Fruit fly (Drosophila melanogaster): ENCODE measurements around the gene Fgop2.

The Fgop2 gene

DNA sequence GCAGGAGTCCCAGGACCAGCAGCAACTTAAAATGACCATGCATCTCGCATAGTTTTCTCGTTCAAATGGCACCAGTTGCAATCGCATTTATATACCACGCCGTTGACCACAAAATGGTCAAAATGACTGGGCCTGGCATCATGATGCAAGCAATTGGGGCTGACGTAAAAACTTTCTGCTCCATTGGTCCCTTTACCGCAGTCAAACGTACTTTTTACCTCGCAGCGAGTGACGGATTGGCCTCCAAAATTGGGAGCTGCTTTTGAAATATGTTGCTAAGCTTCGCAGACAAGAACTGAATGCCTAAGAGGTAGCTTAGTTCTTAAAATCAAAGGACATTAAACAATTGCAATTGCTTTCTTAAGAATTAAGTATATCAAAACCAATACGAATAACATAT, 28.7 kb downstream of the Fgop2 start, which contains the start of gene CG32829:
Gene CG32829 (minus strand): TSS at position 101 of the 400 bp plus-strand sequence.
- TF ChIP-seq Hr96 (GFP tag; optimal IDR thresholded peaks at IDR 0.05) = no peak
- TF ChIP-seq bab1 (GFP tag; optimal IDR thresholded peaks at IDR 0.05) = no peak
- TF ChIP-seq tj (GFP tag; optimal IDR thresholded peaks at IDR 0.05) = no peak
- no peak for TF ChIP-seq cic (GFP tag; optimal IDR thresholded peaks at IDR 0.05)
- TF ChIP-seq CG33017 (tag; optimal IDR thresholded peaks at IDR 0.05) = no peak
- TF ChIP-seq CG1620 (GFP tag; optimal IDR thresholded peaks at IDR 0.05) = no peak
- TF ChIP-seq CG14711 (tag; optimal IDR thresholded peaks at IDR 0.05) = no peak
- TF ChIP-seq ovo (GFP tag; optimal IDR thresholded peaks at IDR 0.05) = no peak
- TF ChIP-seq kay (GFP tag; ENCODE audit: borderline replicate concordance) = no peak
- no peak for TF ChIP-seq Mnt (GFP tag; optimal IDR thresholded peaks at IDR 0.05)
- TF ChIP-seq cnc (optimal IDR thresholded peaks at IDR 0.05) = no peak
- TF ChIP-seq CG7101 (tag; optimal IDR thresholded peaks at IDR 0.05) = no peak
- no peak for TF ChIP-seq toe (GFP tag; optimal IDR thresholded peaks at IDR 0.05)

DNA sequence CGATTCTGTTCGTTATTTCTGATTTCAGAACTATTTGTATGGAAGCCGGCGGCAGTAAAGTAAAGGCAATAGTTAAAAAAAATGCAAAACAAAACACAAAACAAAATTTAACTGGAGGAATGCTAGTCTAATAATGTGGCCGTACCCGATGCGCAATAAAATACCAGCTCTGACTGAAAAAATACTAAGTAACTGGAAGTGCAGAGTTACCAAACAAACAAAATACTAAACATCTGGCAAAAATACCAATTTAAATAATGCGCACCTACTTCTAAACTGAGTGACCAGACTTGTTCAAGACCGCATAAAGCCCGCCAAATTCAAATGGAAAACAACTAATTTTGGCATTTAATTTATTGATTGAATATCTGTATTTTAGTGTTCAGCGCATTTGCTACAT, 31.1 kb downstream of the Fgop2 start, which contains the start of gene Wee1:
Gene Wee1 (minus strand): TSS at position 175 of the 400 bp plus-strand sequence.
- TF ChIP-seq cnc (optimal IDR thresholded peaks at IDR 0.05) (no peak), CG14711 (tag; optimal IDR thresholded peaks at IDR 0.05) (peak; percentile 3), Mnt (GFP tag; optimal IDR thresholded peaks at IDR 0.05) (peak; percentile 39), CG7101 (tag; optimal IDR thresholded peaks at IDR 0.05) (peak; percentile 0), bab1 (GFP tag; optimal IDR thresholded peaks at IDR 0.05) (peak; percentile 60), toe (GFP tag; optimal IDR thresholded peaks at IDR 0.05) (no peak)

DNA sequence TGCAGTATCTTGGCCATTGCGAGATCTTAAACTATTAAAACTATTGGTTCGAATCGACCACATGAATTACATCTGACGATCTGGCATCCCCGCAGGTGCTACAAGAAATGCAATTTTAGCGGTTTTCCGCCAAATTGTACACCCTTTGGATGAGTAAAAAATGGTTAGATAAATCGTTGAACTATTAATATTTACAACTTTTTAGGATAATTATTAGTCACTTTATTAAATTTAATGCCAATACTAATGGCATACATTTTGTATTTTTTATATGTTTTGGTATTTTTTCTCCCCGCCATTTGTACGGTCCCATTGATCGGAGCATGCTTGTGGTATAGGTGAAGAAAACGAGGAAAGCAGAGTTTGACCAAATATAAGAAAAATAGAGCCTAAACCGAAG, 37.3 kb downstream of the Fgop2 start, which contains the start of the genes Polr1F and Rat1:
Gene Polr1F (minus strand): TSS at position 84 of the 400 bp plus-strand sequence.
Gene Rat1 (plus strand): TSS at position 323 of the 400 bp plus-strand sequence.
- TF ChIP-seq CG7045 (GFP tag; optimal IDR thresholded peaks at IDR 0.05) = no peak
- TF ChIP-seq Mnt (GFP tag; optimal IDR thresholded peaks at IDR 0.05) = peak; percentile 77
- peak; percentile 27 for TF ChIP-seq bab1 (GFP tag; optimal IDR thresholded peaks at IDR 0.05)
- TF ChIP-seq cnc (optimal IDR thresholded peaks at IDR 0.05) = no peak
- TF ChIP-seq CG1620 (GFP tag; optimal IDR thresholded peaks at IDR 0.05) = peak; percentile 25
- peak; percentile 16 for TF ChIP-seq CG11617 (GFP tag; optimal IDR thresholded peaks at IDR 0.05)
- TF ChIP-seq CG14711 (tag; optimal IDR thresholded peaks at IDR 0.05) = peak; percentile 17

All from whole organism, adult.